Worm (Caenorhabditis elegans) whole organism, L3 larva: ENCODE measurements around the gene R02F2.6.

ENCODE experiments used
- elt-1 ChIP-seq: fragments of 150-350 bp; optimal IDR thresholded peaks from 2 replicates; lab custom pipeline; 2014; ENCODE audit warnings: missing biosample characterization, missing genetic modification characterization
- hmg-11 ChIP-seq: sonication (generic microtip); optimal IDR thresholded peaks from 2 replicates; lab custom pipeline; 2016; ENCODE audit warnings: missing genetic modification characterization, missing compliant biosample characterization
- skn-1 ChIP-seq: fragments of 150-350 bp; optimal IDR thresholded peaks from 2 replicates; lab custom pipeline; 2014; ENCODE audit warnings: missing biosample characterization, missing genetic modification characterization
- snpc-4 ChIP-seq: fragments of 150-350 bp; optimal IDR thresholded peaks from 2 replicates; lab custom pipeline; 2014; ENCODE audit warnings: missing biosample characterization, missing genetic modification characterization
- unc-39 ChIP-seq: sonication (generic microtip); optimal IDR thresholded peaks from 4 replicates; lab custom pipeline; 2017; ENCODE audit warnings: missing biosample characterization, missing genetic modification characterization
- unc-62 ChIP-seq: fragments of 150-350 bp; sonication (generic microtip); optimal IDR thresholded peaks from 4 replicates; lab custom pipeline; 2014; ENCODE audit warnings: missing biosample characterization, missing genetic modification reagents, missing genetic modification characterization

DNA sequence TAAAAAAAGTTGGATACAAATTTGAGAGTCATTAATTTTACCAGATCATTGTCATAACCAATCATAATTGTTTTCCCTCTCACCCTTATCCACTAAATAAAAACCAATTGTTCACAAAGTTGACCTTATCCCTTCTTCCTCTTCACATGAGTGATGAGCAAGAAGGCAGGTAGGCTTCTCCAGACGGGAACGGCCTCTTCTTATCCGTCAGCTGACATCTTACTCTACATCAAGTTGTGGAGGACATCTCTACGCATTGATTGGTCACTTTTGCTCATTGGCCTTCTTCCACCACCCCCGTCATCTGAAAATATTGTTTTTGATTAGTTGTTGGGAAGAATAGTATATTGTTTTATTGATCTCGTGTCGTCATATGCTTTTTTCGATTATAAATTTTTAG, 7.6 kb upstream of the R02F2.6 start:
- no peak for TF ChIP-seq skn-1 (tag; lab: Kevin White, UChicago)
- TF ChIP-seq unc-62 (GFP tag; lab: Kevin White, UChicago) = no peak
- TF ChIP-seq unc-39 (tag; lab: Kevin White, UChicago) = no peak
- no peak for TF ChIP-seq snpc-4
- no peak for TF ChIP-seq hmg-11
- TF ChIP-seq elt-1 = no peak
